Fruit fly (Drosophila melanogaster): ENCODE results near the gene Ir87a.

The Ir87a gene

DNA sequence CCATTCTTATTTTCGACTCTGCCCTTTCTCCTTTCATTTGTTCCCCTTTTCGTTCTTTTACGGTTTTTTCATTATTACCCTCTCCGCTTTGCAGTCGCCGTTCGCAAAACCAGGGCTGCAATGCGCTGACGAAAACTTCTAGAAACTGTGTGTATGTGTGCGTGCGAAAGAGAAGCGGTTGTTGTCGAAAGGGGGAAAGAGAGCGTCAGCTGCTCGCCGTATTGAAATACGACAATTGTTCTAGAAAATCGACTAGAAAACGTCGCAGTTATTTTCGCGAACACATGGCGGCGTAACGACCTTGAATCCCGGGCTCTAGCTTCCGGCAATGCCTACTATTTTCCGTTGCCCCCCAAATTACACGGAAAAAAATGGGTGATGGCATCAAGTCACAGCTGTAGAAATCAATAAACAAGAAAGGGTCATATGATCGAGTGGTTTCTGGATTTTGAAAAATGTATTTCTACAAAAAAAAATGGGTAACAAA lies 37.4 kb upstream of the Ir87a start:
- TF ChIP-seq psq (GFP tag; optimal IDR thresholded peaks at IDR 0.05) = peak; percentile 99
- TF ChIP-seq OdsH (GFP tag; optimal IDR thresholded peaks at IDR 0.05) = no peak
- peak; percentile 56 for TF ChIP-seq lola (GFP tag; optimal IDR thresholded peaks at IDR 0.05)

DNA sequence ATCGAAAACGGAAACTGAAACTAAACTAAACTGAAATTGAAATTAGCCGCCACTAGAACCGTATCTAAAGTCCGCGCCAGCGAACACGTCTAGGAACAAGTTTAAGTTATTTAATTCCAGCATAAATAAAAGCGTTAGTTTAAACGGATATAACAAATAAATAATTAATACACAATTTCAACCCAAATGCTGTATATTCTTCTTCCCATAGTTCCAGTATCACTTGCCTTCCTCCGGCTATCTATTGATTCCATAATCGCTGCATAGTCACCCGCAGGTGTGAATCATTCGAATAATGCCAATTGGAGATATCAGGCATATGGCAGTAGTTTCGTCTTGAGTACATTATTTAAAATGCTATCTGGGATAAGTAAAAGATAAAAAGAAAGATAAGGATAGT lies 35.0 kb upstream of the Ir87a start:
- no peak for TF ChIP-seq CG32264 (GFP tag; optimal IDR thresholded peaks at IDR 0.05)
- no peak for TF ChIP-seq sage (GFP tag; optimal IDR thresholded peaks at IDR 0.05)
- TF ChIP-seq usp (GFP tag; optimal IDR thresholded peaks at IDR 0.05) = no peak
- TF ChIP-seq HLH106 (tag; optimal IDR thresholded peaks at IDR 0.05) = no peak
- no peak for TF ChIP-seq Hnf4 (GFP tag; optimal IDR thresholded peaks at IDR 0.05)
- no peak for TF ChIP-seq OdsH (GFP tag; optimal IDR thresholded peaks at IDR 0.05)
- TF ChIP-seq Hr78 (GFP tag; optimal IDR thresholded peaks at IDR 0.05) = no peak
- TF ChIP-seq CrebA (GFP tag; optimal IDR thresholded peaks at IDR 0.05; ENCODE audit: borderline replicate concordance) = no peak
- no peak for TF ChIP-seq brk (GFP tag; optimal IDR thresholded peaks at IDR 0.05)
- no peak for TF ChIP-seq GATAd (GFP tag; optimal IDR thresholded peaks at IDR 0.05)

DNA sequence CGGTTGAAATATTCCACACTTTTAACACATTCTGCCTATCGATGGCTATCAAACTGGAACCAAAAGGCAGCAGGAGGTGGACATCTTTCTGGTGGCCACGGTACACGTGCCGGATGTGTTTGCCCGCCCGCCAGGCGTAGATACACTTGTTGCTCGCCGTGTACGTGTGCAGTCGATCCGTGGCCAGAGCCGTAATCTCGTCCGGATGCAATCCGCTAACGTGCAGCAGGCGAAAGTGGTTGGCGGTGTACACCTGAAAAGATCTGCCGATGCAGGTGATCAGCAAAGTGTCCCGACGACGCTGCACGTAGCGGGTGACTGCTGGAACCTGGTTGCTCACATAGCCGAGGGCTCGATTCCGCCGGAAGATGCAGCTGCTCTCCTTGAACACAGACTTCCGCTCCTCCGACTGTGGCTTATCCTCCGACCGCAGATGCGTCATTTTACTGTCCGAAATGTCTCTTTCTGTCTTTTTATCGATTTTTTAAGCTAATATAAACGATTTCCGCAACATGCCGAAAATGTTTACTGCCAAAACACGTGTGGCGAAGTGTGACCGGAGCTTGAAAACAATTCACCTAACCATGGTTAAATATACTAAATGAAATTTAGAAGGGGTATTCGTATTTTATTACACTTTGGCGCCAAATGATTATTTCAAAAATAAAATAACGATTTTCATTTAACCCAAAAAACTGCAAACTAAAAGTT lies 31.8 kb upstream of the Ir87a start, which contains the start of gene CG9799:
Gene CG9799 (minus strand): TSS at position 550 of the 711 bp plus-strand sequence.
- no peak for TF ChIP-seq fru (GFP tag; optimal IDR thresholded peaks at IDR 0.05)
- no peak for TF ChIP-seq jim (GFP tag; optimal IDR thresholded peaks at IDR 0.05)
- TF ChIP-seq Myc (optimal IDR thresholded peaks at IDR 0.05) = peak; percentile 14

DNA sequence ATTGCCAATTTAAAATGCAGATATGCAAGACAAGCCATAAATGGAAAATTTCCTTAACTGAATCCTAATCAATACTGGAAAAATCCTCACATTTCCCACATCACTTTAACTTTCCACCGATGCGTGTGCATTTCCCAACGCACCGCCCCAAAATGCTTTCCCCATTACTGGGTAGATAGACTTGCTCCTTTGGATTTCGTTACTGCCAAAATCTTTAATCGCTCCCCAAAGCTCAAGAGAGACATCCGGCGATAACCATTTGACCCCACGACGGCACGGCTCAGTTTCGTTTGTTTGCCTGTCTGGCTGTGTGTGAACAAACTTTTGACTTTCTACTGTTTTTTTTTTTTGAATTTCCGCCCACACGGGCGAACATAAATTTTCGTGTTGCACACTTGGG lies 29.6 kb upstream of the Ir87a start:
- peak; percentile 18 for TF ChIP-seq fru (GFP tag; optimal IDR thresholded peaks at IDR 0.05)
- TF ChIP-seq jim (GFP tag; optimal IDR thresholded peaks at IDR 0.05) = no peak
- TF ChIP-seq psq (GFP tag; optimal IDR thresholded peaks at IDR 0.05) = no peak
- no peak for TF ChIP-seq foxo (GFP tag; optimal IDR thresholded peaks at IDR 0.05)
- TF ChIP-seq CG9705 (GFP tag; optimal IDR thresholded peaks at IDR 0.05) = no peak
- no peak for TF ChIP-seq GATAd (GFP tag; optimal IDR thresholded peaks at IDR 0.05)

DNA sequence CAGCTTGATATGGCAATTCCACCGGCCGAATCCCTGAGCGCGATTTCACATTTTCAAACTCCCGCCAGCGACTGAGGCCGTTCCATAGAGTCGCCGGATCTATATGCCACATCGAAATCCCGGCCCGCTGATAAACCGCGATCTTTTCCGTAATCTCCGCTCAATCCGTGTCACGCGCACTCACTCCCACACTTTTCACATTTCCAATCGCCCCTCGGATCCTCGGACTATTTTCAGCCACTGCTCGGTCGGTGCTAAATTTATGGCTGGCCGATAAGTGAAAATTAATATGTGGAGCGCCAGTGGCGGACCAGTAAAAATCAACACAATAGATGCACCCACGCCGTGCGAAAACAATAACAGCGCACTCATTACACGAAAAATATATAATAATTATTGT lies 27.1 kb upstream of the Ir87a start:
- TF ChIP-seq brk (GFP tag; optimal IDR thresholded peaks at IDR 0.05) (no peak), Hr83 (GFP tag; optimal IDR thresholded peaks at IDR 0.05; ENCODE audit: poor library complexity, severe bottlenecking) (no peak), jim (GFP tag; optimal IDR thresholded peaks at IDR 0.05) (no peak), GATAd (GFP tag; optimal IDR thresholded peaks at IDR 0.05) (no peak), sage (GFP tag; optimal IDR thresholded peaks at IDR 0.05) (no peak), Dfd (GFP tag; optimal IDR thresholded peaks at IDR 0.05) (no peak), Hnf4 (GFP tag; optimal IDR thresholded peaks at IDR 0.05) (no peak), Vsx2 (GFP tag; optimal IDR thresholded peaks at IDR 0.05; ENCODE audit: partially characterized antibody) (no peak), lola (GFP tag; optimal IDR thresholded peaks at IDR 0.05) (no peak), OdsH (GFP tag; optimal IDR thresholded peaks at IDR 0.05) (no peak)

DNA sequence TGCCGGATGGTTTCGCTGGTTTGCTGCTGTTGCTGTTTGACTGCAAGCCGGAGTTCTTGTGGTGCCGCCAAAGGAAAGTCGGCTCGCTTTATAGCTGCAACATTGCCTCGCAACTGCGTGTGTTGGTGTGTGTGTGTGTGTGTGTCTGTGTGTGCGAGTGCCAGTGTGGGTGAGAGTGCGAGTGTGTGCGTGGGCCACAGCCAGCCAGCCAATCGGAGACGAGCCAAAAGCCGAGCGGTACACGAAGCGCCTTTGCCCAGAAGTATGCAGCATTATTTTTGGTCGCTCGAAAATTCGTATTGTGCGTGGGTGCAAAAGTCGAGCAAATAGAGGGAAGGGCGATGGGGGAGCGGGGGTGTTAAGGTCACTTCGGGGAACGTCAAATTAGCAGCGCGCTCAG lies 24.9 kb upstream of the Ir87a start, which contains the start of gene CCHa2:
Gene CCHa2 (minus strand): TSS at position 65 of the 400 bp plus-strand sequence.
- TF ChIP-seq Dfd (GFP tag; optimal IDR thresholded peaks at IDR 0.05) = peak; percentile 54
- TF ChIP-seq pan (optimal IDR thresholded peaks at IDR 0.05) = no peak

DNA sequence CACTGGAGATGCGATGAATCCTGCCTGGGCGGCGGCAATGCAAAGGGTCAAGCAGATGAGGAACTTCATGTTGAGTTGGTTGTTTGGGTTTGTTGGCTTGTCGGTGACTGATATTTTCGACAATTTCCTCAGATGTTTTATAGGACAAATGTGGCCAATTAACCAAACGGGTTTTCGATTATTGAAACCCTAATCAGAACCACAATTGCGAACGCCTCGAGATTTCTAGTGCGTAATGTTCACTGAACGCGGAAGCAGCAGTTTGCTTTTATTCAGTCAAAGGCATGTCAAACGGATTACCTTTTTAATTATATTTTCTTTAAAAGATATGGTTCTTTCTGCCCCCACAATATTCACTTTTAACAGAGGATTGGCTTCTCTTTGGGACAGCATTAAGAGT lies 23.0 kb upstream of the Ir87a start, which contains the start of gene CG14374:
Gene CG14374 (minus strand): TSS at position 101 of the 400 bp plus-strand sequence.
- TF ChIP-seq usp (GFP tag; optimal IDR thresholded peaks at IDR 0.05) (no peak), Dfd (GFP tag; optimal IDR thresholded peaks at IDR 0.05) (no peak), Myc (optimal IDR thresholded peaks at IDR 0.05) (no peak), CG32264 (GFP tag; optimal IDR thresholded peaks at IDR 0.05) (no peak), GATAd (GFP tag; optimal IDR thresholded peaks at IDR 0.05) (no peak), Vsx2 (GFP tag; optimal IDR thresholded peaks at IDR 0.05; ENCODE audit: partially characterized antibody) (no peak), pan (optimal IDR thresholded peaks at IDR 0.05) (no peak), fru (GFP tag; optimal IDR thresholded peaks at IDR 0.05) (no peak), Sp1 (GFP tag; optimal IDR thresholded peaks at IDR 0.05) (no peak), Dif (GFP tag; optimal IDR thresholded peaks at IDR 0.05; ENCODE audit: partially characterized antibody) (no peak), dl (GFP tag; optimal IDR thresholded peaks at IDR 0.05; ENCODE audit: insufficient read depth in 1 of 2, partially characterized antibody in 2 of 2) (no peak), Jra (GFP tag; optimal IDR thresholded peaks at IDR 0.05) (no peak), rgr (GFP tag; optimal IDR thresholded peaks at IDR 0.05) (no peak), woc (GFP tag; optimal IDR thresholded peaks at IDR 0.05) (no peak), foxo (GFP tag; optimal IDR thresholded peaks at IDR 0.05) (no peak), HLH106 (tag; optimal IDR thresholded peaks at IDR 0.05) (no peak), CrebA (GFP tag; optimal IDR thresholded peaks at IDR 0.05; ENCODE audit: borderline replicate concordance) (no peak), ey (GFP tag; optimal IDR thresholded peaks at IDR 0.05) (no peak), sv (GFP tag; optimal IDR thresholded peaks at IDR 0.05) (no peak)
